Fruit fly (Drosophila melanogaster): ENCODE results near the gene CG18063.

CG18063 gene

DNA sequence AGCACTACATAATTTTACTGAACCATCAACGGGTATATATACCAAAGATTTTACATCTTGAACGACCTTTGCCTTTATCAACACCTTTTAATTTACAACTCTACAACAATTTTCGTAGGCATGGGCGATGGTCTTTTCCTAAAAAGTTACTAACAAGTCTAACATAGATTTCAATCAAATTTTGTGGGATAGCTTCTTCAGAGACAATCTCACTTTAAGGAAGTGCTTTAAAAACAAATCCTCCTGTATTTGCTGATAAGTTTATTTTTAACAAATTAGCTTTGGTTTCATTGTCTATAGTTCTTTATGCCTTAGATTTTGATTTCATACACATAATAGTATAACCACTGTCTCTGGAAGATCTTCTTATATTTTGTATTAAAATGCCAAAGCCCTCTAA lies at the start of gene CG18063:
Gene CG18063, plus strand, starts transcription at position 301 of the 400 bp plus-strand sequence.
- no peak for TF ChIP-seq Hr96 (GFP tag; optimal IDR thresholded peaks at IDR 0.05)
- no peak for TF ChIP-seq Mnt (GFP tag; optimal IDR thresholded peaks at IDR 0.05)

- TF ChIP-seq kay (GFP tag; ENCODE audit: borderline replicate concordance) (no peak), cic (GFP tag; optimal IDR thresholded peaks at IDR 0.05) (no peak), CG1620 (GFP tag; optimal IDR thresholded peaks at IDR 0.05) (no peak)
Observed at dm6 chr2L:15908086-15908485, 49.6 kb upstream of the CG18063 start.

DNA sequence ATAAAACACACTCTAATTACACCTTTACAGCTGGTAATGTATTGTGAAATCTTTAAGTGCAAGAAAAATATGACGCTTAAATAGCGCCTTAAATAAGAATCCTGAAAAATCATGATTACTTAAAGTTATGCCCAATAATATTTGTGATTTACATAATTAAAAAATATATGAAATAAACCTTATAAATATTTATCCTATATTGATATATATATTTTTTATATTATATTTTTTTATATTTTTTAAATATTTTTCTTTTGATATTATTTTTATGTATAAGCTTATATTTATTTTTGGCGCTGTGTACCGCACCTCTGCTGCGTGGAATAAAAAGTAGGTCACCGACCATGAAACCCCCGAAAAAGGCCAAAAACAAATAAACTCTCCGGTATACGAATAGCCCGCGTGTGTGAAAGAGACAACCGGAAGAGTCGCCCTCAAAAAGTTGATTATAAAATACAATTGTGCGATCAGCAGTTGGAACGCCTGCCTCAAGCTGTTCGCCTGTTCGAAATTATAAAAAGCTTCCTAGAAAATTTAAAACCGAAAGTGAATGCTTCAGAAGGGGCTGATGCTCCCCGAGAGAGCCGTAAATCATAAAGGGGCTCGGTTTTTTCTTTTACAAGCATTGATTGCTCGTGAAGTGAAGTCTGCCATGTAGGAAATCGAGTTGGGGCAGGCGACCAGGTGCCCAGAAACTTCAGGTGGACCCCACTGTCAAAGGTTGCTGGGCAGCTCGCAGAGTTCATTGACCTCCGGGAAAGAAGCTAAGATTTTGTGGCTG lies 49.0 kb upstream of the CG18063 start:
- no peak for TF ChIP-seq Hr96 (GFP tag; optimal IDR thresholded peaks at IDR 0.05)
- TF ChIP-seq Clk (GFP tag; optimal IDR thresholded peaks at IDR 0.05) = no peak
- TF ChIP-seq CG33017 (tag; optimal IDR thresholded peaks at IDR 0.05) = no peak
- TF ChIP-seq CG11617 (GFP tag; optimal IDR thresholded peaks at IDR 0.05) = no peak
- TF ChIP-seq tj (GFP tag; optimal IDR thresholded peaks at IDR 0.05) = peak; percentile 72

dm6 chr2L:15909277-15909674 lies 48.4 kb upstream of the CG18063 start:
- TF ChIP-seq tj (GFP tag; optimal IDR thresholded peaks at IDR 0.05) (no peak), kay (GFP tag; ENCODE audit: borderline replicate concordance) (no peak), Clk (GFP tag; optimal IDR thresholded peaks at IDR 0.05) (no peak), bab1 (GFP tag; optimal IDR thresholded peaks at IDR 0.05) (no peak), CG33017 (tag; optimal IDR thresholded peaks at IDR 0.05) (no peak), CG7045 (GFP tag; optimal IDR thresholded peaks at IDR 0.05) (no peak), CG1620 (GFP tag; optimal IDR thresholded peaks at IDR 0.05) (no peak), pad (GFP tag; optimal IDR thresholded peaks at IDR 0.05) (no peak), Crg-1 (GFP tag; optimal IDR thresholded peaks at IDR 0.05) (no peak), toe (GFP tag; optimal IDR thresholded peaks at IDR 0.05) (no peak), Hr96 (GFP tag; optimal IDR thresholded peaks at IDR 0.05) (no peak), CG11617 (GFP tag; optimal IDR thresholded peaks at IDR 0.05) (no peak), cnc (optimal IDR thresholded peaks at IDR 0.05) (no peak), CG7101 (tag; optimal IDR thresholded peaks at IDR 0.05) (no peak), ovo (GFP tag; optimal IDR thresholded peaks at IDR 0.05) (no peak), CG14711 (tag; optimal IDR thresholded peaks at IDR 0.05) (no peak), CG5204 (GFP tag; optimal IDR thresholded peaks at IDR 0.05) (no peak), cic (GFP tag; optimal IDR thresholded peaks at IDR 0.05) (no peak), CG12768 (GFP tag; optimal IDR thresholded peaks at IDR 0.05) (no peak)

DNA sequence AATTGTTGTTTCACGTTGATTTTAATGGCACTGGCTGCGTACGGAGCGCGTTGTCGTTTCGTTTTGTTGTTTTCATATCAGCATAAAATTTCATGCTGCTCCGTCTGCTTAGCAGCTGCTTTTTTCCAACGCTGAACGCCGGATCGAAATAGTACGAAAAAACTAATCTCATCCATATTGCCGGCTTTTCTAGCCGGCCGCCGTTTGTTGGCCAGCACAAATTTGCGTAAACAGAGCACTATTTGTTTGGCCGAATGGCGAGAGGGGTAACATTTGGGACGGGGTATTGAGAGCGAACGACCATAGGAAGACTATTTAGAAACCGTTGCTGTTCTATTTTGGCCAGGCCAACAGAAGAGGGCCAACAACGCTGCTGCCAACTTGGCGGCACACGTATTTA lies 47.8 kb upstream of the CG18063 start:
- TF ChIP-seq Mnt (GFP tag; optimal IDR thresholded peaks at IDR 0.05) = no peak
- TF ChIP-seq Crg-1 (GFP tag; optimal IDR thresholded peaks at IDR 0.05) = no peak
- TF ChIP-seq toe (GFP tag; optimal IDR thresholded peaks at IDR 0.05) = no peak
- TF ChIP-seq tj (GFP tag; optimal IDR thresholded peaks at IDR 0.05) = peak; percentile 82
- TF ChIP-seq CG5204 (GFP tag; optimal IDR thresholded peaks at IDR 0.05) = no peak
- no peak for TF ChIP-seq CG12768 (GFP tag; optimal IDR thresholded peaks at IDR 0.05)
- TF ChIP-seq Clk (GFP tag; optimal IDR thresholded peaks at IDR 0.05) = no peak
- no peak for TF ChIP-seq Hr96 (GFP tag; optimal IDR thresholded peaks at IDR 0.05)

dm6 chr2L:15910937-15911590 lies 46.6 kb upstream of the CG18063 start:
- TF ChIP-seq cic (GFP tag; optimal IDR thresholded peaks at IDR 0.05) = no peak
- no peak for TF ChIP-seq CG12768 (GFP tag; optimal IDR thresholded peaks at IDR 0.05)
- TF ChIP-seq kay (GFP tag; ENCODE audit: borderline replicate concordance) = peak; percentile 72
- peak; percentile 20 for TF ChIP-seq Hr96 (GFP tag; optimal IDR thresholded peaks at IDR 0.05)
- TF ChIP-seq Crg-1 (GFP tag; optimal IDR thresholded peaks at IDR 0.05) = no peak
- TF ChIP-seq pad (GFP tag; optimal IDR thresholded peaks at IDR 0.05) = peak; percentile 12
- no peak for TF ChIP-seq Mnt (GFP tag; optimal IDR thresholded peaks at IDR 0.05)
- TF ChIP-seq toe (GFP tag; optimal IDR thresholded peaks at IDR 0.05) = peak; percentile 48
- no peak for TF ChIP-seq CG33017 (tag; optimal IDR thresholded peaks at IDR 0.05)
- peak; percentile 85 for TF ChIP-seq bab1 (GFP tag; optimal IDR thresholded peaks at IDR 0.05)
- peak; percentile 61 for TF ChIP-seq CG14711 (tag; optimal IDR thresholded peaks at IDR 0.05)
- TF ChIP-seq tj (GFP tag; optimal IDR thresholded peaks at IDR 0.05) = no peak
- TF ChIP-seq ovo (GFP tag; optimal IDR thresholded peaks at IDR 0.05) = no peak
- TF ChIP-seq cnc (optimal IDR thresholded peaks at IDR 0.05) = no peak
- peak; percentile 29 for TF ChIP-seq CG7045 (GFP tag; optimal IDR thresholded peaks at IDR 0.05)
- peak; percentile 26 for TF ChIP-seq CG7101 (tag; optimal IDR thresholded peaks at IDR 0.05)
- no peak for TF ChIP-seq Clk (GFP tag; optimal IDR thresholded peaks at IDR 0.05)
- TF ChIP-seq CG11617 (GFP tag; optimal IDR thresholded peaks at IDR 0.05) = peak; percentile 12
- peak; percentile 69 for TF ChIP-seq CG5204 (GFP tag; optimal IDR thresholded peaks at IDR 0.05)
- peak; percentile 13 for TF ChIP-seq CG1620 (GFP tag; optimal IDR thresholded peaks at IDR 0.05)

DNA sequence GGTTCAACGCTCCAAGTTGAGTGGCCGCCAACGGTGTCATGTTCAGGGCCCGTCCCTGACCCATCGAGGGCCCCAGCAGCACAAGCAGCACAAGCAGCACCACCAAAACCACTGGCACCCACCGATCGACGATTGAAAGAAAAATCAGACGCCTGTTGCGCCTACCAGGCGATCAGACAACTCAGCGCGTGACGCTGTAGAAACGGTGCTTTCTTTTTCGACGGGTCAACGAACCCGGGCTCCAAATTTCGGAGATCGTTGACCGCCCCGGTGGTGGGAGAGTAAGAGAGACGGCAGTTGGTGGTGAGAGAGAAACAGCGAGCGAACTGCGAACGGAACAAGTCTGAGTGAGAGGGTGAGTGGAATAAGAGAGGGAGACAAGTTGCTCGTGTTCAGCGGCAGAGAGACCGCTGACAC lies 46.1 kb upstream of the CG18063 start:
- no peak for TF ChIP-seq Crg-1 (GFP tag; optimal IDR thresholded peaks at IDR 0.05)
- TF ChIP-seq cic (GFP tag; optimal IDR thresholded peaks at IDR 0.05) = no peak
- no peak for TF ChIP-seq tj (GFP tag; optimal IDR thresholded peaks at IDR 0.05)
- no peak for TF ChIP-seq Clk (GFP tag; optimal IDR thresholded peaks at IDR 0.05)
- no peak for TF ChIP-seq CG5204 (GFP tag; optimal IDR thresholded peaks at IDR 0.05)
- TF ChIP-seq cnc (optimal IDR thresholded peaks at IDR 0.05) = no peak
- no peak for TF ChIP-seq bab1 (GFP tag; optimal IDR thresholded peaks at IDR 0.05)
- no peak for TF ChIP-seq CG12768 (GFP tag; optimal IDR thresholded peaks at IDR 0.05)
- no peak for TF ChIP-seq CG14711 (tag; optimal IDR thresholded peaks at IDR 0.05)
